Worm (Caenorhabditis elegans) whole organism, late embryonic: ENCODE measurements around the gene Y82E9BL.12.
A peak's percentile ranks its signal among the peaks of the same experiment; 100 is the strongest.

Experiments used
- F13H6.1 ChIP-seq: sonication (generic microtip); optimal IDR thresholded peaks from 2 replicates; lab custom pipeline; 2016; ENCODE audit warnings: missing genetic modification characterization, missing compliant biosample characterization
- ama-1 ChIP-seq: fragments of 150-350 bp; optimal IDR thresholded peaks from 2 replicates; lab custom pipeline; 2014
- ceh-22 ChIP-seq: sonication (generic microtip); optimal IDR thresholded peaks from 2 replicates; lab custom pipeline; 2017; ENCODE audit warnings: missing biosample characterization, missing genetic modification characterization
- elt-2 ChIP-seq: sonication (generic microtip); optimal IDR thresholded peaks from 2 replicates; lab custom pipeline; 2016; ENCODE audit warnings: missing genetic modification reagents, missing genetic modification characterization, missing compliant biosample characterization
- hlh-30 ChIP-seq: sonication (generic microtip); optimal IDR thresholded peaks from 2 replicates; lab custom pipeline; 2017; ENCODE audit warnings: antibody characterized with exemption, missing genetic modification characterization, missing compliant biosample characterization; ENCODE audit not compliant: insufficient read depth
- nhr-11 ChIP-seq: fragments of 150-350 bp; optimal IDR thresholded peaks from 2 replicates; lab custom pipeline; 2014; ENCODE audit warnings: missing biosample characterization, missing genetic modification characterization
- odd-2 ChIP-seq: sonication (generic microtip); optimal IDR thresholded peaks from 2 replicates; lab custom pipeline; 2017; ENCODE audit warnings: antibody characterized with exemption, mild to moderate bottlenecking, missing genetic modification characterization, missing compliant biosample characterization
- pha-2 ChIP-seq: sonication (generic microtip); optimal IDR thresholded peaks from 2 replicates; lab custom pipeline; 2017; ENCODE audit warnings: mild to moderate bottlenecking, missing genetic modification characterization, missing compliant biosample characterization
- pros-1 ChIP-seq: fragments of 150-350 bp; optimal IDR thresholded peaks from 2 replicates; lab custom pipeline; 2014; ENCODE audit warnings: missing biosample characterization, missing genetic modification reagents, missing genetic modification characterization
- sox-4 ChIP-seq: sonication (generic microtip); optimal IDR thresholded peaks from 2 replicates; lab custom pipeline; 2017; ENCODE audit warnings: mild to moderate bottlenecking, missing genetic modification characterization, inconsistent platforms, missing compliant biosample characterization
- unc-86 ChIP-seq: sonication (generic microtip); optimal IDR thresholded peaks from 2 replicates; lab custom pipeline; 2016; ENCODE audit warnings: missing genetic modification characterization, missing compliant biosample characterization

- TF ChIP-seq hlh-30 (no peak), ama-1 (lab: Kevin White, UChicago) (no peak), nhr-11 (tag; lab: Kevin White, UChicago) (no peak), pha-2 (tag; lab: Kevin White, UChicago) (no peak), elt-2 (tag; lab: Kevin White, UChicago) (peak; percentile 96), ceh-22 (no peak), pros-1 (no peak), odd-2 (tag; lab: Kevin White, UChicago) (no peak), sox-4 (tag; lab: Kevin White, UChicago) (no peak), F13H6.1 (tag; lab: Kevin White, UChicago) (no peak), unc-86 (tag; lab: Kevin White, UChicago) (no peak)
These were observed 19.8 kb upstream of the Y82E9BL.12 start for ce11 chrIII:1289139-1289538.
